Worm (Caenorhabditis elegans) whole organism, L3 larva: ENCODE data around the gene pals-23.

Source experiments
- R02D3.7 ChIP-seq: fragments of 150-350 bp; optimal IDR thresholded peaks from 2 replicates; lab custom pipeline; 2014; ENCODE audit warnings: missing biosample characterization, missing genetic modification characterization
- ZK546.5 ChIP-seq: sonication (generic microtip); optimal IDR thresholded peaks from 2 replicates; lab custom pipeline; 2017; ENCODE audit warnings: missing biosample characterization, missing genetic modification characterization
- aly-2 ChIP-seq: fragments of 150-350 bp; optimal IDR thresholded peaks from 2 replicates; lab custom pipeline; 2014; ENCODE audit warnings: missing biosample characterization, missing genetic modification characterization
- ama-1 ChIP-seq: fragments of 150-350 bp; optimal IDR thresholded peaks from 2 replicates; lab custom pipeline; 2018
- ceh-16 ChIP-seq: sonication (generic microtip); optimal IDR thresholded peaks from 2 replicates; lab custom pipeline; 2017; ENCODE audit warnings: missing biosample characterization, missing genetic modification characterization
- ceh-82 ChIP-seq: fragments of 150-350 bp; optimal IDR thresholded peaks from 2 replicates; lab custom pipeline; 2014; ENCODE audit warnings: missing biosample characterization, missing genetic modification characterization
- ceh-9 ChIP-seq: sonication (generic microtip); optimal IDR thresholded peaks from 2 replicates; lab custom pipeline; 2018; ENCODE audit warnings: missing biosample characterization, missing genetic modification characterization
- daf-12 ChIP-seq: fragments of 150-350 bp; optimal IDR thresholded peaks from 2 replicates; lab custom pipeline; 2014; ENCODE audit warnings: missing biosample characterization, missing genetic modification reagents, missing genetic modification characterization
- egl-27 ChIP-seq: sonication (generic microtip); optimal IDR thresholded peaks from 4 replicates; lab custom pipeline; 2017; ENCODE audit warnings: missing biosample characterization, missing genetic modification reagents, missing genetic modification characterization
- egl-5 ChIP-seq: fragments of 150-350 bp; optimal IDR thresholded peaks from 2 replicates; lab custom pipeline; 2017; ENCODE audit warnings: missing biosample characterization, missing genetic modification reagents, missing genetic modification characterization, inconsistent platforms
- elt-1 ChIP-seq: fragments of 150-350 bp; optimal IDR thresholded peaks from 2 replicates; lab custom pipeline; 2014; ENCODE audit warnings: missing biosample characterization, missing genetic modification characterization
- elt-3 ChIP-seq, 3 experiments: fragments of 150-350 bp in 1 of 3; sonication (generic microtip) in 2 of 3; optimal IDR thresholded peaks; 2 replicates in 2 of 3; 4 replicates in 1 of 3; lab custom pipeline; 2014 to 2017; ENCODE audit warnings: missing biosample characterization in 3 of 3, missing genetic modification characterization in 3 of 3
- eor-1 ChIP-seq, 2 experiments: fragments of 150-350 bp; optimal IDR thresholded peaks; 2 replicates each; lab custom pipeline; 2014 to 2018; ENCODE audit warnings: missing biosample characterization in 2 of 2, missing genetic modification characterization in 2 of 2
- fkh-10 ChIP-seq: sonication (generic microtip); optimal IDR thresholded peaks from 2 replicates; lab custom pipeline; 2017; ENCODE audit warnings: missing biosample characterization, missing genetic modification reagents, missing genetic modification characterization
- fos-1 ChIP-seq: fragments of 150-350 bp; optimal IDR thresholded peaks from 2 replicates; lab custom pipeline; 2014; ENCODE audit warnings: missing biosample characterization, missing genetic modification characterization
- hmg-11 ChIP-seq: sonication (generic microtip); optimal IDR thresholded peaks from 2 replicates; lab custom pipeline; 2016; ENCODE audit warnings: missing genetic modification characterization, missing compliant biosample characterization
- jun-1 ChIP-seq: fragments of 150-350 bp; optimal IDR thresholded peaks from 2 replicates; lab custom pipeline; 2014; ENCODE audit warnings: missing biosample characterization, missing genetic modification reagents, missing genetic modification characterization
- lin-15B ChIP-seq: fragments of 150-350 bp; optimal IDR thresholded peaks from 2 replicates; lab custom pipeline; 2014; ENCODE audit warnings: missing biosample characterization, missing genetic modification characterization
- lin-39 ChIP-seq: fragments of 150-350 bp; optimal IDR thresholded peaks from 2 replicates; lab custom pipeline; 2018; ENCODE audit warnings: missing biosample characterization, missing genetic modification reagents, missing genetic modification characterization
- nfya-1 ChIP-seq: sonication (generic microtip); optimal IDR thresholded peaks from 2 replicates; lab custom pipeline; 2017; ENCODE audit warnings: missing genetic modification characterization, mild to moderate bottlenecking, missing compliant biosample characterization, antibody characterized with exemption, moderate library complexity; ENCODE audit not compliant: insufficient read depth
- nhr-11 ChIP-seq: fragments of 150-350 bp; optimal IDR thresholded peaks from 2 replicates; lab custom pipeline; 2014; ENCODE audit warnings: missing biosample characterization, missing genetic modification characterization
- nhr-12 ChIP-seq: fragments of 150-350 bp; optimal IDR thresholded peaks from 2 replicates; lab custom pipeline; 2014; ENCODE audit warnings: missing biosample characterization, missing genetic modification characterization
- nhr-237 ChIP-seq: fragments of 150-350 bp; optimal IDR thresholded peaks from 2 replicates; lab custom pipeline; 2014; ENCODE audit warnings: missing biosample characterization, missing genetic modification characterization
- nhr-25 ChIP-seq: sonication (generic microtip); optimal IDR thresholded peaks from 2 replicates; lab custom pipeline; 2017; ENCODE audit warnings: missing biosample characterization, missing genetic modification characterization
- nhr-28 ChIP-seq: fragments of 150-350 bp; optimal IDR thresholded peaks from 2 replicates; lab custom pipeline; 2014; ENCODE audit warnings: missing biosample characterization, missing genetic modification characterization
- nhr-76 ChIP-seq: fragments of 150-350 bp; sonication (generic microtip); optimal IDR thresholded peaks from 5 replicates; lab custom pipeline; 2014; ENCODE audit warnings: missing biosample characterization, missing genetic modification characterization
- nhr-77 ChIP-seq: fragments of 150-350 bp; optimal IDR thresholded peaks from 2 replicates; lab custom pipeline; 2014; ENCODE audit warnings: missing biosample characterization, missing genetic modification characterization
- pqm-1 ChIP-seq: fragments of 150-350 bp; optimal IDR thresholded peaks from 2 replicates; lab custom pipeline; 2017; ENCODE audit warnings: missing biosample characterization, missing genetic modification characterization, inconsistent platforms
- sea-2 ChIP-seq: fragments of 150-350 bp; sonication (generic microtip); optimal IDR thresholded peaks from 4 replicates; lab custom pipeline; 2014; ENCODE audit warnings: missing biosample characterization, missing genetic modification reagents, missing genetic modification characterization
- snpc-4 ChIP-seq: fragments of 150-350 bp; optimal IDR thresholded peaks from 2 replicates; lab custom pipeline; 2014; ENCODE audit warnings: missing biosample characterization, missing genetic modification characterization
- tbx-2 ChIP-seq: sonication (generic microtip); optimal IDR thresholded peaks from 2 replicates; lab custom pipeline; 2016; ENCODE audit warnings: mild to moderate bottlenecking, missing genetic modification characterization, missing compliant biosample characterization
- unc-39 ChIP-seq: sonication (generic microtip); optimal IDR thresholded peaks from 4 replicates; lab custom pipeline; 2017; ENCODE audit warnings: missing biosample characterization, missing genetic modification characterization
- unc-62 ChIP-seq: fragments of 150-350 bp; sonication (generic microtip); optimal IDR thresholded peaks from 4 replicates; lab custom pipeline; 2014; ENCODE audit warnings: missing biosample characterization, missing genetic modification reagents, missing genetic modification characterization
- zag-1 ChIP-seq: fragments of 150-350 bp; optimal IDR thresholded peaks from 2 replicates; lab custom pipeline; 2014; ENCODE audit warnings: missing biosample characterization, missing genetic modification characterization
- ztf-11 ChIP-seq: fragments of 150-350 bp; optimal IDR thresholded peaks from 2 replicates; lab custom pipeline; 2014; ENCODE audit warnings: missing biosample characterization, missing genetic modification characterization
- ztf-4 ChIP-seq: fragments of 150-350 bp; optimal IDR thresholded peaks from 2 replicates; lab custom pipeline; 2014; ENCODE audit warnings: missing biosample characterization, missing genetic modification characterization

Gene pals-23

DNA sequence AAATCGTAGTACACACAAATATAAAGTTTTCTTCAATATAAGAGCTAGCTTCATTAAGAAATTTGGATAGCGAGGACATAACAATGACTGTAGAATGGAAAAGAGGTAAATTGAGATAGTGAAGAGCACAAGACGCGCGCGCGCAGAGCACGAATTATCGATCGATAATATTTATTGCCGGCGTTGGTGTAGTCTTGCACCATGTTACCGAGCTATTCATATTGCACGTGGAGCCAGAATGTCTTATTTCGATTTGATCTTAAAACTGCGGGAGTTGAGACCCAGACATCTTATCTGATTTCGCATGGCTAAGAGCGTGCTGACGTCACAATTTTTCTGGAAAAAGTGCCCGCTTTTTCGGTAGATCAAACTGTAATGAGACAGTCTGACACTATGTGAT is 44.9 kb downstream of the pals-23 start, which contains the start of gene F40G9.18:
Gene F40G9.18 (minus strand): TSS at position 101 of the 400 bp plus-strand sequence.
- TF ChIP-seq hmg-11 (tag; lab: Kevin White, UChicago) (no peak), eor-1 (tag; optimal IDR thresholded peaks at IDR 0.05; lab: Kevin White, UChicago) (no peak), pqm-1 (tag; lab: Kevin White, UChicago) (no peak), unc-62 (GFP tag; lab: Kevin White, UChicago) (no peak), nhr-11 (no peak), jun-1 (tag; lab: Kevin White, UChicago) (no peak), zag-1 (tag; lab: Kevin White, UChicago) (no peak), ceh-9 (no peak), nfya-1 (tag; lab: Kevin White, UChicago) (no peak), nhr-77 (no peak), ceh-16 (tag; lab: Kevin White, UChicago) (no peak), ZK546.5 (tag; lab: Kevin White, UChicago) (no peak), fkh-10 (GFP tag; lab: Kevin White, UChicago) (no peak), unc-39 (tag; lab: Kevin White, UChicago) (no peak), nhr-12 (tag; lab: Kevin White, UChicago) (no peak)

DNA sequence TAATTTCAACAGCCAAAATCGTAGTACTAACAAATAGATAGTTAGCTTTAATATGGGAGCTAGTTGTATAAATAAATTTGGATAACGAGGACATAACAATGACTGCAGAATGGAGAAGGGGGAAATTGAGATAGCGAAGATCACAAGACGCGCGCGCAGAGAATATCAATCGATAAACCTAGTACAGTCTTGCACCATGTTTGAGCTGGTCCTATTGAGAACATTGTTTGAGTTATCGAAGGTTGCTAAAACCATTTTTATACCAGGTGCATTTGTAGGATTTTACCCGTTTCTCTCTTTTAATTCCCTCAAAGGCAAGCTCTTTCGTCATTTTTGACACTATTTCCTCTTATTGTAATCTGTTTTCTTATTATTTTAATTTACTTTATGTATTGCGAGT is 47.0 kb downstream of the pals-23 start, which contains the start of the genes F40G9.9 and F40G9.12:
Gene F40G9.9 (minus strand): TSS at position 101 of the 400 bp plus-strand sequence.
Gene F40G9.12 (plus strand): TSS at position 231 of the 400 bp plus-strand sequence.
- TF ChIP-seq ceh-9 (no peak), nhr-25 (tag; lab: Kevin White, UChicago) (no peak), elt-1 (tag; lab: Kevin White, UChicago) (no peak), nhr-28 (no peak)

DNA sequence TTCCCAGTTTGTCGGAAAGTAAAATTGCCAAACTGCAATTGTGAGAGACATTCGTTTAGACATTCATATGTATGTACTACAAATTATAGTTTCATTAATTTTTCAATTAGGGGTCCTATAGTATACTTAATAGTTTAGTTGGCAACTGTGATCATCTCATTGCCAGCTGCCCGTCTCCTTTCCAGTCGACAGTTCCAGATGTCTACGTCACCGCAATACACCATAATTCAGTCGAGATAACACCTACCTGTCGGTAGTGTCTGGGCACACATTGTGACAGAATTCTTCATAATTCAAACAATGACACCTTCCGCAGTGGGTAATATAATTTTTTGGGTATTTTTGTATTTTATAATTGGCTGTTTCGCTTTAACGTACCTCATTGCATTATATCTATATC is 48.9 kb downstream of the pals-23 start, which contains the start of gene F40G9.19:
Gene F40G9.19 (plus strand): TSS at position 301 of the 400 bp plus-strand sequence.
- TF ChIP-seq lin-39: no peak
- no peak for TF ChIP-seq ztf-11
- no peak for TF ChIP-seq R02D3.7 (tag; lab: Kevin White, UChicago)
- TF ChIP-seq nhr-77: no peak
- TF ChIP-seq jun-1 (tag; lab: Kevin White, UChicago): no peak
- no peak for TF ChIP-seq ztf-4 (tag; lab: Kevin White, UChicago)
- no peak for TF ChIP-seq lin-15B (tag; lab: Kevin White, UChicago)
- TF ChIP-seq elt-3 (tag; optimal IDR thresholded peaks at IDR 0.05; lab: Kevin White, UChicago): no peak
- TF ChIP-seq nhr-12 (tag; lab: Kevin White, UChicago): no peak
- no peak for TF ChIP-seq ceh-9
- no peak for TF ChIP-seq zag-1 (tag; lab: Kevin White, UChicago)
- no peak for TF ChIP-seq aly-2 (tag; lab: Kevin White, UChicago)
- TF ChIP-seq tbx-2 (tag; lab: Kevin White, UChicago): no peak
- TF ChIP-seq snpc-4 (tag; lab: Kevin White, UChicago): no peak
- TF ChIP-seq nhr-237: no peak
- TF ChIP-seq fos-1 (tag; lab: Kevin White, UChicago): no peak
- TF ChIP-seq elt-1 (tag; lab: Kevin White, UChicago): no peak
- no peak for TF ChIP-seq egl-5 (tag; lab: Kevin White, UChicago)
- no peak for TF ChIP-seq ZK546.5 (tag; lab: Kevin White, UChicago)
- no peak for TF ChIP-seq nhr-28

DNA sequence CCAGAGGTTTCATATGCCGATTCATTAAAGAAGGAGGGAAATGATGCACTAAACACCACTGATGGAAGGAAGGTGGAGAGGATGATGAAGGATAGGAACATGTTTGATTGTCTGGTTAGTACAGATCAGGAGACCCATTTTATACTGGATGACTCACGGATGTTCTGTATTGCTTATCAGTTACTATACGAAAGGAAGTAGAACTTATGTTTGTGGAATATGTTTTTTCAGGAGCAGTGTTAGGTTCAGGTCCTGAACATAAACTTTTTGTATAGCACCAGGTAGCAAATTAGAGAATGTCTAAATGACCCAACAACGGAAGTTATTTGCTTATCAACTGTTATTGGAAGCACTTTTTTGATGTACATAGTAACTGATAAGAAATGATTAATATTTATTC is 51.2 kb downstream of the pals-23 start, which contains the start of gene clec-148:
Gene clec-148 (minus strand): TSS at position 101 of the 400 bp plus-strand sequence.
- TF ChIP-seq zag-1 (tag; lab: Kevin White, UChicago): no peak
- no peak for TF ChIP-seq R02D3.7 (tag; lab: Kevin White, UChicago)
- no peak for TF ChIP-seq ztf-11
- no peak for TF ChIP-seq nfya-1 (tag; lab: Kevin White, UChicago)
- TF ChIP-seq egl-5 (tag; lab: Kevin White, UChicago): no peak
- TF ChIP-seq nhr-76 (tag; lab: Kevin White, UChicago): no peak
- TF ChIP-seq sea-2: no peak
- no peak for TF ChIP-seq hmg-11 (tag; lab: Kevin White, UChicago)
- TF ChIP-seq daf-12 (tag; lab: Kevin White, UChicago): no peak
- no peak for TF ChIP-seq egl-27 (tag; lab: Kevin White, UChicago)
- no peak for TF ChIP-seq ama-1 (lab: Kevin White, UChicago)
- no peak for TF ChIP-seq ceh-9
- no peak for TF ChIP-seq ceh-82 (tag; lab: Kevin White, UChicago)
- TF ChIP-seq snpc-4 (tag; lab: Kevin White, UChicago): no peak
- TF ChIP-seq fkh-10 (GFP tag; lab: Kevin White, UChicago): no peak
- TF ChIP-seq nhr-25 (tag; lab: Kevin White, UChicago): no peak
- TF ChIP-seq unc-62 (GFP tag; lab: Kevin White, UChicago): no peak
- TF ChIP-seq elt-1 (tag; lab: Kevin White, UChicago): no peak
- TF ChIP-seq nhr-28: no peak
- TF ChIP-seq, all 47 proteins: peak for 0
